Fruit fly (Drosophila melanogaster): ENCODE data around the gene Naa40.

Gene Naa40

DNA sequence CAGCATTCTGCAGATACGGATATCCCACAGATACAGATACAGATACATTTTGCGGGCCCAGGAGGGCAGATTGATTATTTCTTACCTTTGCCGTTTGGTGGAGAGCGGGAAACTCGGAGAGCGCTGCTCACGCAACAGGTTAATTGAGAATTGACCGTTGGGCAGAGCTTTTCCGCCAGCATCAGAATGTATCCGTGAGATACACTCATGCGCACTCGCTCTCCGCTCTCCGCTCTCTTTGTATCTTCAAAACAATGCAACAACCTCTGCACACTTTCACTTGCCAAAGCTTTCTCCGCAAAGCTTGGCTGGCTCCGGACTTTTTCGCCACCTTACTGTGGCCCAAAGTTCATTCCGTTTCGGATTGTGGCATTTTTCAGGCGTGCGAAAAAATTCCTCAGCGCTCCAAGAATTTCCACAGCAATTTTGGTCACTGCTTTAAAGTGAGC is 42.6 kb downstream of the Naa40 start, which contains the start of the genes CG7582 and Gycalpha99B (continued):
- TF ChIP-seq gcm (GFP tag; optimal IDR thresholded peaks at IDR 0.05) (no peak), Asciz (GFP tag; optimal IDR thresholded peaks at IDR 0.05) (no peak), sens (GFP tag) (no peak), yki (optimal IDR thresholded peaks at IDR 0.05) (peak; percentile 65), ewg (GFP tag; optimal IDR thresholded peaks at IDR 0.05) (peak; percentile 65), CG34376 (GFP tag; optimal IDR thresholded peaks at IDR 0.05) (peak; percentile 3), CG12769 (tag; optimal IDR thresholded peaks at IDR 0.05) (peak; percentile 41), nerfin-2 (GFP tag; IDR thresholded peaks at IDR 0.05; ENCODE audit: partially characterized antibody) (peak; percentile 11; the same call in 1 of the 2 replicates), Hr78 (GFP tag; optimal IDR thresholded peaks at IDR 0.05) (peak in 1 of 2 experiments; percentile 76), kah (GFP tag; optimal IDR thresholded peaks at IDR 0.05) (peak; percentile 52), NK7.1 (GFP tag; optimal IDR thresholded peaks at IDR 0.05) (no peak), E2f1 (GFP tag; IDR thresholded peaks at IDR 0.05) (no peak), CG1603 (tag; optimal IDR thresholded peaks at IDR 0.05) (no peak), CG2889 (GFP tag; IDR thresholded peaks at IDR 0.05) (no peak), CTCF (GFP tag; optimal IDR thresholded peaks at IDR 0.05) (peak; percentile 64), CG31365 (tag; optimal IDR thresholded peaks at IDR 0.05) (peak; percentile 31), Side (GFP tag; optimal IDR thresholded peaks at IDR 0.05) (no peak), Ptx1 (GFP tag; IDR thresholded peaks at IDR 0.05) (no peak), CG10959 (GFP tag; IDR thresholded peaks at IDR 0.05) (no peak), bab2 (GFP tag; optimal IDR thresholded peaks at IDR 0.05) (no peak), CG12219 (GFP tag; optimal IDR thresholded peaks at IDR 0.05) (no peak), cg (GFP tag; optimal IDR thresholded peaks at IDR 0.05) (peak; percentile 48), Tbp (GFP tag; optimal IDR thresholded peaks at IDR 0.05) (no peak), CG11398 (GFP tag; optimal IDR thresholded peaks at IDR 0.05) (no peak), Dll (GFP tag; IDR thresholded peaks at IDR 0.05; ENCODE audit: partially characterized antibody) (peak; percentile 35; the same call in 1 of the 4 replicates), CG15601 (tag; optimal IDR thresholded peaks at IDR 0.05) (no peak), chinmo (GFP tag; IDR thresholded peaks at IDR 0.05; ENCODE audit: partially characterized antibody) (peak; percentile 91; the same call in 2 of the 4 replicates), gsb-n (tag; optimal IDR thresholded peaks at IDR 0.05) (no peak), Hsf (GFP tag; optimal IDR thresholded peaks at IDR 0.05) (no peak), Pdp1 (GFP tag; optimal IDR thresholded peaks at IDR 0.05) (peak in 1 of 2 experiments; percentile 80), CG9876 (GFP tag; optimal IDR thresholded peaks at IDR 0.05) (no peak), sd (tag; optimal IDR thresholded peaks at IDR 0.05) (peak; percentile 89), CG11723 (GFP tag; optimal IDR thresholded peaks at IDR 0.05) (no peak), Hmx (GFP tag; optimal IDR thresholded peaks at IDR 0.05) (no peak), nau (GFP tag; optimal IDR thresholded peaks at IDR 0.05) (no peak), CG10979 (tag; optimal IDR thresholded peaks at IDR 0.05) (no peak)

DNA sequence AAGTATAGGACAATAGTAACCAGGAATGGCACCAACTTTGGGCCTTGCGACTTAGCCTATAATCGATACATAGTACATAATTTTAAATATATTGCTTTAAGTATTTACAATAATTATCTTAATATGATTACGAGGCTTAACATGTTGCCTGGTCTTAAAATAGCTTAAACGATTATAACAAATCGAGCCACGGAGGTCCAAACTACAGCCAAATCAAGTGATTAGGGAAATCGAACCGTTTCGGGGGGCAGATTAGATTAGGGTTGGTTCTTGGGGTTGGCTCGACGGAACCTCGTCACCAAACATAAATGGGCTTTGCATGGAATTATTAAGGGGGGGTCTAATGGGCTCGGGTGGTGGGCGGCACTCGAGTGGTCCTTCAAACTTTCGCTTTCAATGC is 43.5 kb downstream of the Naa40 start:
- TF ChIP-seq fd3F (GFP tag; optimal IDR thresholded peaks at IDR 0.05) (no peak), lov (optimal IDR thresholded peaks at IDR 0.05) (no peak), lov (GFP tag; IDR thresholded peaks at IDR 0.05) (no peak), CG13894 (tag; optimal IDR thresholded peaks at IDR 0.05) (peak; percentile 11), Myb (GFP tag; optimal IDR thresholded peaks at IDR 0.05) (no peak), CG18262 (tag; optimal IDR thresholded peaks at IDR 0.05) (no peak), trem (tag; optimal IDR thresholded peaks at IDR 0.05) (no peak), zfh1 (GFP tag; IDR thresholded peaks at IDR 0.05) (no peak), sug (tag; optimal IDR thresholded peaks at IDR 0.05) (peak; percentile 55), grau (tag; optimal IDR thresholded peaks at IDR 0.05) (no peak), sens (GFP tag) (peak; percentile 11), exex (tag; optimal IDR thresholded peaks at IDR 0.05) (peak; percentile 78), maf-S (GFP tag; optimal IDR thresholded peaks at IDR 0.05) (no peak)
